Fruit fly (Drosophila melanogaster) whole organism, embryonic: ENCODE data around the gene SP1173.

Experiments
- Abd-B ChIP-seq: fragments of 200-800 bp; sonication (Bioruptor generic); optimal IDR thresholded peaks from 2 replicates; lab custom pipeline; 2018; ENCODE audit warnings: missing biosample characterization, mild to moderate bottlenecking, missing genetic modification characterization, moderate library complexity
- Bdp1 ChIP-seq: fragments of 200-800 bp; sonication (Bioruptor generic); optimal IDR thresholded peaks from 3 replicates; lab custom pipeline; 2016; ENCODE audit warnings: missing biosample characterization, missing genetic modification characterization
- BtbVII ChIP-seq: fragments of 200-800 bp; sonication (Bioruptor generic); optimal IDR thresholded peaks from 3 replicates; lab custom pipeline; 2017; ENCODE audit warnings: missing biosample characterization, mild to moderate bottlenecking, missing genetic modification characterization
- CG10366 ChIP-seq: fragments of 200-800 bp; sonication (Bioruptor generic); IDR thresholded peaks from 2 replicates; pipeline ENCODE4 v1.3.6; 2022; ENCODE audit warnings: missing biosample characterization, missing genetic modification characterization
- CG10462 ChIP-seq: fragments of 200-800 bp; sonication (Bioruptor generic); optimal IDR thresholded peaks from 2 replicates; lab custom pipeline; 2016; ENCODE audit warnings: missing biosample characterization, missing genetic modification characterization
- CG11456 ChIP-seq: fragments of 200-800 bp; sonication (Bioruptor generic); IDR thresholded peaks from 3 replicates; pipeline ENCODE4 v1.3.6; 2022; ENCODE audit warnings: missing biosample characterization, missing genetic modification characterization
- CG12391 ChIP-seq: fragments of 200-800 bp; sonication (Bioruptor generic); optimal IDR thresholded peaks from 3 replicates; lab custom pipeline; 2018; ENCODE audit warnings: missing biosample characterization, mild to moderate bottlenecking, missing genetic modification characterization, moderate library complexity
- CG14014 ChIP-seq: fragments of 200-800 bp; sonication (Bioruptor generic); IDR thresholded peaks from 2 replicates; pipeline ENCODE4 v1.3.6; 2022; ENCODE audit warnings: missing biosample characterization, missing genetic modification characterization
- CG1603 ChIP-seq: fragments of 200-800 bp; sonication (Bioruptor generic); optimal IDR thresholded peaks from 2 replicates; lab custom pipeline; 2019; ENCODE audit warnings: missing biosample characterization, mild to moderate bottlenecking, missing genetic modification characterization, moderate library complexity
- CG30020 ChIP-seq: fragments of 200-800 bp; optimal IDR thresholded peaks from 2 replicates; lab custom pipeline; 2019; ENCODE audit warnings: missing biosample characterization, mild to moderate bottlenecking, missing genetic modification characterization, moderate library complexity
- CG31388 ChIP-seq: fragments of 200-800 bp; sonication (Bioruptor generic); optimal IDR thresholded peaks from 2 replicates; lab custom pipeline; 2016; ENCODE audit warnings: missing biosample characterization, missing genetic modification characterization
- CG4282 ChIP-seq: fragments of 200-800 bp; sonication (Bioruptor generic); optimal IDR thresholded peaks from 2 replicates; lab custom pipeline; 2016; ENCODE audit warnings: missing biosample characterization, missing genetic modification characterization
- CG7839 ChIP-seq: fragments of 200-800 bp; sonication (Bioruptor generic); optimal IDR thresholded peaks from 3 replicates; lab custom pipeline; 2018; ENCODE audit warnings: missing biosample characterization, mild to moderate bottlenecking, missing genetic modification characterization, moderate library complexity
- CG9817 ChIP-seq: fragments of 200-800 bp; sonication (Bioruptor generic); optimal IDR thresholded peaks from 2 replicates; lab custom pipeline; 2018; ENCODE audit warnings: missing biosample characterization, mild to moderate bottlenecking, missing genetic modification characterization, moderate library complexity
- Camta ChIP-seq: fragments of 200-800 bp; sonication (Bioruptor generic); optimal IDR thresholded peaks from 2 replicates; lab custom pipeline; 2016; ENCODE audit warnings: missing biosample characterization, missing genetic modification characterization
- D ChIP-seq, 2 experiments: fragments of 200-800 bp in 1 of 2; fragments of >200 bp in 1 of 2; sonication (Bioruptor generic) in 1 of 2; optimal IDR thresholded peaks; 2 replicates in 1 of 2; 3 replicates in 1 of 2; lab custom pipeline; 2017; ENCODE audit warnings: mild to moderate bottlenecking in 1 of 2, missing biosample characterization in 1 of 2, missing genetic modification characterization in 1 of 2, missing genetic modification reagents in 1 of 2
- Dek ChIP-seq: fragments of 200-800 bp; sonication (Bioruptor generic); optimal IDR thresholded peaks from 3 replicates; lab custom pipeline; 2019; ENCODE audit warnings: missing biosample characterization, mild to moderate bottlenecking, missing genetic modification characterization, moderate library complexity
- Dp ChIP-seq: fragments of 200-800 bp; sonication (Bioruptor generic); optimal IDR thresholded peaks from 2 replicates; lab custom pipeline; 2018; ENCODE audit warnings: missing biosample characterization, mild to moderate bottlenecking, missing genetic modification characterization, moderate library complexity
- Elba2 ChIP-seq: fragments of 200-800 bp; sonication (Bioruptor generic); optimal IDR thresholded peaks from 3 replicates; lab custom pipeline; 2016; ENCODE audit warnings: missing biosample characterization, missing genetic modification characterization
- H2.0 ChIP-seq: fragments of 200-800 bp; sonication (Bioruptor generic); IDR thresholded peaks from 2 replicates; pipeline ENCODE4 v1.3.6; 2022; ENCODE audit warnings: missing biosample characterization, missing genetic modification characterization
- HHEX ChIP-seq: fragments of 200-800 bp; sonication (Bioruptor generic); optimal IDR thresholded peaks from 3 replicates; lab custom pipeline; 2017; ENCODE audit warnings: missing biosample characterization, mild to moderate bottlenecking, missing genetic modification characterization, missing genetic modification reagents
- HLH4C ChIP-seq: fragments of 200-800 bp; sonication (Bioruptor generic); IDR thresholded peaks from 3 replicates; pipeline ENCODE4 v1.3.6; 2022; ENCODE audit warnings: missing biosample characterization, missing genetic modification characterization; ENCODE audit not compliant: partially characterized antibody
- HmgZ ChIP-seq: fragments of 200-800 bp; sonication (Bioruptor generic); optimal IDR thresholded peaks from 2 replicates; lab custom pipeline; 2018; ENCODE audit warnings: missing biosample characterization, mild to moderate bottlenecking, missing genetic modification characterization
- Mrtf ChIP-seq: fragments of 200-800 bp; sonication (Bioruptor generic); IDR thresholded peaks from 3 replicates; pipeline ENCODE4 v1.3.6; 2022; ENCODE audit warnings: missing biosample characterization, missing genetic modification characterization
- Myb ChIP-seq: fragments of 200-800 bp; sonication (Bioruptor generic); optimal IDR thresholded peaks from 2 replicates; lab custom pipeline; 2016; ENCODE audit warnings: missing biosample characterization, missing genetic modification characterization
- Nf-YA ChIP-seq: fragments of 200-800 bp; sonication (Bioruptor generic); IDR thresholded peaks from 2 replicates; pipeline ENCODE4 v1.3.6; 2022; ENCODE audit warnings: missing biosample characterization, missing genetic modification characterization
- TFAM ChIP-seq: fragments of 200-800 bp; sonication (Bioruptor generic); optimal IDR thresholded peaks from 2 replicates; lab custom pipeline; 2017; ENCODE audit warnings: missing biosample characterization, missing genetic modification characterization, inconsistent platforms
- Vsx1 ChIP-seq: fragments of 200-800 bp; sonication (Bioruptor generic); optimal IDR thresholded peaks from 2 replicates; lab custom pipeline; 2017; ENCODE audit warnings: missing biosample characterization, mild to moderate bottlenecking, missing genetic modification characterization, missing genetic modification reagents
- Xbp1 ChIP-seq: fragments of 200-800 bp; sonication (Bioruptor generic); optimal IDR thresholded peaks from 3 replicates; lab custom pipeline; 2016; ENCODE audit warnings: missing biosample characterization, mild to moderate bottlenecking, missing genetic modification characterization
- ac ChIP-seq: fragments of 200-800 bp; sonication (Bioruptor generic); optimal IDR thresholded peaks from 3 replicates; lab custom pipeline; 2017; ENCODE audit warnings: missing biosample characterization, mild to moderate bottlenecking, missing genetic modification characterization
- ato ChIP-seq: fragments of 200-800 bp; sonication (Bioruptor generic); IDR thresholded peaks from 2 replicates; pipeline ENCODE4 v1.3.6; 2022; ENCODE audit warnings: missing biosample characterization, missing genetic modification characterization; ENCODE audit not compliant: partially characterized antibody
- bowl ChIP-seq: fragments of 200-800 bp; sonication (Bioruptor generic); IDR thresholded peaks from 2 replicates; pipeline ENCODE4 v1.3.6; 2022; ENCODE audit warnings: missing biosample characterization, missing genetic modification characterization
- corto ChIP-seq: fragments of 200-800 bp; sonication (Bioruptor generic); optimal IDR thresholded peaks from 2 replicates; lab custom pipeline; 2016; ENCODE audit warnings: missing biosample characterization, mild to moderate bottlenecking, missing genetic modification characterization, moderate library complexity
- crol ChIP-seq: fragments of 200-800 bp; sonication (Bioruptor generic); IDR thresholded peaks from 2 replicates; pipeline ENCODE4 v1.3.6; 2022; ENCODE audit warnings: missing biosample characterization, missing genetic modification characterization
- crp ChIP-seq, 2 experiments: fragments of 200-800 bp; sonication (Bioruptor generic); optimal IDR thresholded peaks; 2 replicates in 1 of 2; 3 replicates in 1 of 2; lab custom pipeline; 2017; ENCODE audit warnings: missing biosample characterization in 2 of 2, missing genetic modification characterization in 2 of 2, mild to moderate bottlenecking in 1 of 2, moderate library complexity in 1 of 2
- cwo ChIP-seq: fragments of 200-800 bp; sonication (Bioruptor generic); optimal IDR thresholded peaks from 3 replicates; lab custom pipeline; 2017; ENCODE audit warnings: missing biosample characterization, missing genetic modification characterization, mild to moderate bottlenecking, moderate library complexity, missing genetic modification reagents
- disco-r ChIP-seq: fragments of 200-800 bp; sonication (Bioruptor generic); optimal IDR thresholded peaks from 2 replicates; lab custom pipeline; 2016; ENCODE audit warnings: missing biosample characterization, missing genetic modification characterization
- dmrt11E ChIP-seq: fragments of 200-800 bp; sonication (Bioruptor generic); optimal IDR thresholded peaks from 3 replicates; lab custom pipeline; 2018; ENCODE audit warnings: missing biosample characterization, mild to moderate bottlenecking, missing genetic modification characterization, moderate library complexity
- dysf ChIP-seq: fragments of 200-800 bp; sonication (Bioruptor generic); IDR thresholded peaks from 3 replicates; pipeline ENCODE4 v1.3.6; 2022; ENCODE audit warnings: missing biosample characterization, missing genetic modification characterization
- eyg ChIP-seq: fragments of 200-800 bp; sonication (Bioruptor generic); optimal IDR thresholded peaks from 3 replicates; lab custom pipeline; 2016; ENCODE audit warnings: missing biosample characterization, missing genetic modification characterization
- ftz-f1 ChIP-seq: fragments of 200-800 bp; sonication (Bioruptor generic); optimal IDR thresholded peaks from 2 replicates; lab custom pipeline; 2016; ENCODE audit warnings: missing biosample characterization, missing genetic modification characterization
- her ChIP-seq: fragments of 200-800 bp; sonication (Bioruptor generic); optimal IDR thresholded peaks from 2 replicates; lab custom pipeline; 2016; ENCODE audit warnings: missing biosample characterization, missing genetic modification characterization
- inv ChIP-seq: fragments of 200-800 bp; sonication (Bioruptor generic); IDR thresholded peaks from 2 replicates; pipeline ENCODE4 v1.3.6; 2022; ENCODE audit warnings: missing biosample characterization, missing genetic modification characterization; ENCODE audit not compliant: partially characterized antibody
- ken ChIP-seq: fragments of 200-800 bp; sonication (Bioruptor generic); IDR thresholded peaks from 3 replicates; pipeline ENCODE4 v1.3.6; 2022; ENCODE audit warnings: missing biosample characterization, missing genetic modification characterization
- nmo ChIP-seq: fragments of 200-800 bp; sonication (Bioruptor generic); optimal IDR thresholded peaks from 2 replicates; lab custom pipeline; 2018; ENCODE audit warnings: missing biosample characterization, mild to moderate bottlenecking, missing genetic modification characterization, moderate library complexity
- otp ChIP-seq: fragments of 200-800 bp; sonication (Bioruptor generic); IDR thresholded peaks from 3 replicates; pipeline ENCODE4, ENCODE4 v1.3.6; 2022; ENCODE audit warnings: missing biosample characterization, missing genetic modification characterization
- rib ChIP-seq: fragments of 200-800 bp; sonication (Bioruptor generic); IDR thresholded peaks from 2 replicates; pipeline ENCODE4 v1.3.6; 2022; ENCODE audit warnings: missing biosample characterization, missing genetic modification characterization
- tap ChIP-seq: fragments of 200-800 bp; optimal IDR thresholded peaks from 3 replicates; lab custom pipeline; 2019; ENCODE audit warnings: missing biosample characterization, mild to moderate bottlenecking, missing genetic modification characterization, moderate library complexity
- twi ChIP-seq: fragments of 200-800 bp; optimal IDR thresholded peaks from 2 replicates; lab custom pipeline; 2019; ENCODE audit warnings: missing biosample characterization, mild to moderate bottlenecking, missing genetic modification characterization, moderate library complexity
- usp ChIP-seq: fragments of >200 bp; optimal IDR thresholded peaks from 2 replicates; lab custom pipeline; 2017; ENCODE audit warnings: missing biosample characterization, missing genetic modification characterization

SP1173 gene

dm6 chr3L:6742110-6742718, 38.9 kb upstream of the SP1173 start (continued):
- TF ChIP-seq CG30020 (tag; lab: Kevin White, UChicago) (no peak), H2.0 (no peak), dysf (GFP tag; lab: Robert Waterston, UW) (0 out of 3 replicates have a peak, but pooled peaks have one; percentile 16), Xbp1 (GFP tag; lab: Kevin White, UChicago) (no peak), Nf-YA (GFP tag; lab: Robert Waterston, UW) (no peak), nmo (GFP tag; lab: Kevin White, UChicago) (peak; percentile 65), HHEX (GFP tag; lab: Kevin White, UChicago) (no peak), Abd-B (no peak), rib (GFP tag; lab: Robert Waterston, UW) (peak; percentile 78), CG14014 (GFP tag; lab: Robert Waterston, UW) (0 out of 2 replicates have a peak, but pooled peaks have one; percentile 7), her (peak; percentile 6), inv (GFP tag; lab: Robert Waterston, UW) (no peak), CG10366 (GFP tag; lab: Robert Waterston, UW) (no peak), Bdp1 (no peak), Myb (GFP tag; lab: Kevin White, UChicago) (no peak), Elba2 (GFP tag; lab: Kevin White, UChicago) (no peak), CG12391 (tag; lab: Kevin White, UChicago) (no peak), TFAM (GFP tag; lab: Kevin White, UChicago) (no peak), otp (GFP tag; lab: Robert Waterston, UW) (no peak), CG9817 (tag; lab: Kevin White, UChicago) (no peak), Vsx1 (GFP tag; lab: Kevin White, UChicago) (no peak), cwo (GFP tag; lab: Kevin White, UChicago) (no peak), crp (GFP tag; optimal IDR thresholded peaks at IDR 0.05; lab: Kevin White, UChicago) (peak in 1 of 2 experiments; percentile 24), eyg (GFP tag; lab: Kevin White, UChicago) (no peak), twi (tag; lab: Kevin White, UChicago) (peak; percentile 100), tap (tag; lab: Kevin White, UChicago) (no peak), disco-r (GFP tag; lab: Kevin White, UChicago) (no peak), CG4282 (GFP tag; lab: Kevin White, UChicago) (no peak), CG10462 (no peak), ato (0 out of 2 replicates have a peak, but pooled peaks have one; percentile 23), Dp (GFP tag; lab: Kevin White, UChicago) (peak; percentile 59), usp (no peak), D (optimal IDR thresholded peaks at IDR 0.05; lab: Kevin White, UChicago) (peak; percentile 26), D (GFP tag; optimal IDR thresholded peaks at IDR 0.05; lab: Kevin White, UChicago) (no peak), dmrt11E (tag; lab: Kevin White, UChicago) (no peak), corto (no peak), BtbVII (GFP tag; lab: Kevin White, UChicago) (no peak), bowl (GFP tag; lab: Robert Waterston, UW) (no peak), Dek (tag; lab: Kevin White, UChicago) (no peak), Mrtf (GFP tag; lab: Robert Waterston, UW) (no peak), CG11456 (no peak), CG1603 (tag; lab: Kevin White, UChicago) (no peak), HLH4C (no peak), crol (GFP tag; lab: Robert Waterston, UW) (peak; percentile 93), ftz-f1 (GFP tag; lab: Kevin White, UChicago) (peak; percentile 38), ken (GFP tag; lab: Robert Waterston, UW) (peak; percentile 82), CG31388 (no peak), HmgZ (tag; lab: Kevin White, UChicago) (peak; percentile 72), Camta (no peak), CG7839 (no peak), ac (no peak)
